Worm (Caenorhabditis elegans): ENCODE data around the gene dnj-1.

ce11 chrIV:11313880-11314279, 15.0 kb downstream of the dnj-1 start, which contains the start of gene dnj-2:
- TF ChIP-seq ztf-4 (tag; optimal IDR thresholded peaks at IDR 0.05) (no peak), egl-27 (tag; optimal IDR thresholded peaks at IDR 0.05) (no peak), efl-1 (optimal IDR thresholded peaks at IDR 0.05) (no peak), efl-1 (GFP tag; optimal IDR thresholded peaks at IDR 0.05 in 1 of 2) (no peak)
